Fruit fly (Drosophila melanogaster) whole organism, pupa: ENCODE measurements around the gene CG9130.

Experiments used
- CG10348 ChIP-seq: fragments of 200-800 bp; sonication (Bioruptor generic); IDR thresholded peaks from 2 replicates; pipeline ENCODE4 v1.3.6; 2022; ENCODE audit warnings: missing biosample characterization, missing genetic modification characterization
- CG12605 ChIP-seq: fragments of 200-800 bp; sonication (Bioruptor generic); IDR thresholded peaks from 2 replicates; pipeline ENCODE4 v1.3.6; 2022; ENCODE audit warnings: missing biosample characterization, missing genetic modification characterization
- CG13204 ChIP-seq: fragments of 200-800 bp; sonication (Bioruptor generic); optimal IDR thresholded peaks from 2 replicates; lab custom pipeline; 2018; ENCODE audit warnings: missing biosample characterization, mild to moderate bottlenecking, missing genetic modification characterization, moderate library complexity
- CG14655 ChIP-seq: fragments of 200-800 bp; sonication (Bioruptor generic); optimal IDR thresholded peaks from 3 replicates; lab custom pipeline; 2017; ENCODE audit warnings: mild to moderate bottlenecking, missing biosample characterization, missing genetic modification reagents, missing genetic modification characterization
- CG15710 ChIP-seq: fragments of 200-800 bp; sonication (Bioruptor generic); optimal IDR thresholded peaks from 2 replicates; lab custom pipeline; 2018; ENCODE audit warnings: missing biosample characterization, mild to moderate bottlenecking, missing genetic modification characterization, moderate library complexity
- CG17806 ChIP-seq: fragments of 200-800 bp; sonication (Bioruptor generic); optimal IDR thresholded peaks from 2 replicates; lab custom pipeline; 2018; ENCODE audit warnings: missing biosample characterization, mild to moderate bottlenecking, missing genetic modification characterization, moderate library complexity
- CG32121 ChIP-seq: fragments of 200-800 bp; sonication (Bioruptor generic); IDR thresholded peaks from 2 replicates; pipeline ENCODE4 v1.3.6; 2022; ENCODE audit warnings: missing biosample characterization, missing genetic modification characterization
- CG34367 ChIP-seq: fragments of 200-800 bp; sonication (Bioruptor generic); optimal IDR thresholded peaks from 2 replicates; lab custom pipeline; 2018; ENCODE audit warnings: missing biosample characterization, mild to moderate bottlenecking, missing genetic modification characterization
- CG4496 ChIP-seq: fragments of 200-800 bp; sonication (Bioruptor generic); IDR thresholded peaks from 3 replicates; pipeline ENCODE4 v1.3.6; 2022; ENCODE audit warnings: missing biosample characterization, missing genetic modification characterization
- CG8159 ChIP-seq: fragments of 200-800 bp; sonication (Bioruptor generic); optimal IDR thresholded peaks from 3 replicates; lab custom pipeline; 2018; ENCODE audit warnings: missing biosample characterization, mild to moderate bottlenecking, missing genetic modification characterization, moderate library complexity
- CG8301 ChIP-seq: fragments of 200-800 bp; sonication (Bioruptor generic); optimal IDR thresholded peaks from 2 replicates; lab custom pipeline; 2018; ENCODE audit warnings: missing biosample characterization, mild to moderate bottlenecking, missing genetic modification characterization
- CG9948 ChIP-seq: fragments of 200-800 bp; sonication (Bioruptor generic); optimal IDR thresholded peaks from 2 replicates; lab custom pipeline; 2018; ENCODE audit warnings: missing biosample characterization, mild to moderate bottlenecking, missing genetic modification characterization, moderate library complexity
- D1 ChIP-seq: fragments of 200-800 bp; sonication (Bioruptor generic); optimal IDR thresholded peaks from 2 replicates; lab custom pipeline; 2018; ENCODE audit warnings: missing biosample characterization, mild to moderate bottlenecking, missing genetic modification characterization, moderate library complexity
- EcR ChIP-seq: fragments of 200-800 bp; sonication (Bioruptor generic); optimal IDR thresholded peaks from 3 replicates; lab custom pipeline; 2019; ENCODE audit warnings: missing biosample characterization, missing genetic modification characterization, mild to moderate bottlenecking, moderate library complexity, missing genetic modification reagents
- Ets98B ChIP-seq: fragments of 200-800 bp; sonication (Bioruptor generic); IDR thresholded peaks from 2 replicates; pipeline ENCODE4 v1.3.6; 2022; ENCODE audit warnings: missing biosample characterization, missing genetic modification characterization
- Pif1A ChIP-seq: fragments of 200-800 bp; sonication (Bioruptor generic); optimal IDR thresholded peaks from 3 replicates; lab custom pipeline; 2016; ENCODE audit warnings: missing biosample characterization, missing genetic modification characterization
- Pif1B ChIP-seq: fragments of 200-800 bp; sonication (Bioruptor generic); optimal IDR thresholded peaks from 3 replicates; lab custom pipeline; 2016; ENCODE audit warnings: missing biosample characterization, missing genetic modification characterization
- Snoo ChIP-seq: fragments of 200-800 bp; sonication (Bioruptor generic); optimal IDR thresholded peaks from 3 replicates; lab custom pipeline; 2017; ENCODE audit warnings: missing biosample characterization, mild to moderate bottlenecking, missing genetic modification characterization, inconsistent platforms
- fd96Ca ChIP-seq: fragments of 200-800 bp; sonication (Bioruptor generic); IDR thresholded peaks from 3 replicates; pipeline ENCODE4 v1.3.6; 2022; ENCODE audit warnings: missing biosample characterization, missing genetic modification characterization
- gl ChIP-seq: fragments of 200-800 bp; sonication (Bioruptor generic); optimal IDR thresholded peaks from 2 replicates; lab custom pipeline; 2018; ENCODE audit warnings: missing biosample characterization, mild to moderate bottlenecking, missing genetic modification characterization
- rn ChIP-seq: fragments of 200-800 bp; sonication (Bioruptor generic); IDR thresholded peaks from 2 replicates; pipeline ENCODE4 v1.3.6; 2022; ENCODE audit warnings: missing biosample characterization, missing genetic modification characterization

CG9130 gene

DNA sequence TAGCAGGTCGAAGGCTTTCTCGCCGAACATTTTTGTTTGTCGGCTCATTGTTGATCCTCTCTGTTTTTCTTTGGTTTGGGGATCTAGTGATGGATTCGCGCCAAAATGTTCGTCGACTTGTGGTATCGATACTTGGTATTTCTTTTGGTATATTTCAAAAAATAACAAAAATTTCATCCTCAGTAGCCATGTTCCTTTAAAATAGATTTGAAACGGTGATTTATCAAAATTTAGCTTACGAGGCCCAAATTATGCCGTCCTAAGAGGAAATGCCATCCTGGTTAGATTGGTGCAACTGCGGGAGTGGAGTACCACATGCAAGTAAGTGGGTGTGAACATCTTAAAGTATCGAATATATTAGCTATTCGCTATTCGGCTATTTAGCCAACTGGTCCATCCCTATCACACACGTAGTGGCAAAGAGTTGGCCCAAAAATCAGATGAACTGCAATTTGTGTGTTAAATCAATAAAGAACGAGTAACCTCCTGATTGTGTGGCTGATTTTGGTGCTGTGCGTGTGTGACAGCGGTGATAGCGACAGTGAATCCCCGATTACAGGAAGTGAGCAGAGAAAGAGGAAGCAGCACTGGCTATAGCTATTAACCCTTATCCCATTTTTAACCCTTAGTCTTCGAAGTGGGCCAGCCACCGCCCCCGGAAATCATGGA is 4.1 kb upstream of the CG9130 start, which contains the start of the genes Psf1 and Sac1:
Gene Psf1, minus strand, starts transcription at position 51 of the 669 bp plus-strand sequence.
Gene Sac1, plus strand, starts transcription at position 191 of the 669 bp plus-strand sequence.
- no peak for TF ChIP-seq CG8301 (tag; lab: Kevin White, UChicago)
- 0 out of 2 replicates have a peak, but pooled peaks have one; percentile 13 for TF ChIP-seq rn (GFP tag; lab: Robert Waterston, UW)
- peak; percentile 1 for TF ChIP-seq CG34367 (tag; lab: Kevin White, UChicago)
- peak; percentile 51; the same call in 1 of the 3 replicates for TF ChIP-seq fd96Ca (GFP tag; lab: Robert Waterston, UW)
- TF ChIP-seq CG4496: 0 out of 3 replicates have a peak, but pooled peaks have one; percentile 47
- TF ChIP-seq CG8159 (tag; lab: Kevin White, UChicago): peak; percentile 19
- no peak for TF ChIP-seq Pif1B (GFP tag; lab: Kevin White, UChicago)
- peak; percentile 26 for TF ChIP-seq CG15710 (tag; lab: Kevin White, UChicago)

DNA sequence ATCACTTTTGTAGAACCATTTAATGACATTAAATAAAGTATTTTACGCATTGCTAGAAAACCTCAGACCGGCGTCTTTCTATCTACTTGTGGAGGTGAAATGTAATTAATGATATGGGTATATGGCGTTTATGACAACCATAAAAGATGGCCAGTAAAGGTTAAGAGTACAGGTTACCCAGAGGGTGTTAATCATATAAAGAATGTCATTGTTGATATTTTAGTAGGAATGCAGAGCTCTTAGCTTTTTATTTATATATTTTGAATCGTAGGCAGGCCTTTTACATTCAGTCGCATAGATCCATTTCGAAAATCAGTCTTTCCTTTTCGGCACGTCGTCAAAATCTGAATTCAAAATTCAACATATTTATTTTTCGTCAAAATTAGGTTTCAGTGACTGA is 1.4 kb upstream of the CG9130 start, which contains the start of gene Bfc:
Gene Bfc, plus strand, starts transcription at position 301 of the 400 bp plus-strand sequence.
- TF ChIP-seq rn (GFP tag; lab: Robert Waterston, UW): no peak
- no peak for TF ChIP-seq Snoo
- no peak for TF ChIP-seq CG13204
- TF ChIP-seq CG12605 (GFP tag; lab: Robert Waterston, UW): no peak
- TF ChIP-seq fd96Ca (GFP tag; lab: Robert Waterston, UW): no peak
- no peak for TF ChIP-seq CG9948 (tag; lab: Kevin White, UChicago)
- TF ChIP-seq CG8159 (tag; lab: Kevin White, UChicago): no peak
- TF ChIP-seq Pif1B (GFP tag; lab: Kevin White, UChicago): no peak
- no peak for TF ChIP-seq CG17806 (tag; lab: Kevin White, UChicago)
- TF ChIP-seq CG14655 (GFP tag; lab: Kevin White, UChicago): no peak
- TF ChIP-seq D1 (tag; lab: Kevin White, UChicago): no peak

DNA sequence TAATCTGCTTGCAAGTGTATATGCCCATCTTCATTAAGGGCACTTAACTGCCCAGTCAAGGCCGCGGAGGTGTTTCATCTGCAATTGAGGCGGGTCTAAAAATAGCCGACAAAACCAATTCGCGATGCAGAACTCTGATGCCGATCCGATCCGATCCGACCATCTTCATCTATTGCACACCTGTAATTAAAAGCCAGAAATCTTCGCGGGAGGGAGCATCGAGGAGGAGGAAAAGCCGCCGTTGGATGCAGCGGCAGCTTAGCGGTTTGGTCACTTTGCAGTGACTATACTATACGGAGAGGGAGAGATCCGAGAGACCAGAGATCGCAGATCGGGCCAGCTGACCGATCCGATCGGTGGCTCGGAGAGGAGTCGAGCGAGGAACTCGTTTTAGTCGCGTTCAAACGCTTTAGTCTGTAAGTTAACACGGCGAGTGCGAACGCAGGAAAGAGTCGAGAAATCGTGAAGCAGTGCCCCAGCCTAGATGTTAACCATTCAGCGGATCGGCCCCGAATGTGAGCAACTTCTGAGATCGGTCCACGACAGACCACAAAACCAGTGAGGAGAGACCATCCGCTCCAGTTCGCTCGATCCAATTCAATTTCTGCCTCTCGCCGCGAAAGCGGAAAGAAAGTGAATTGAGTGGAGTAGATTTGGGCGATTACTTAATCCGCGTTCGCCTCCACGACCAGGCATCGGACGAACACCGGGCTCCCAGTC is 4.4 kb downstream of the CG9130 start, which contains the start of gene tfc:
Gene tfc, plus strand, starts transcription at position 389 of the 720 bp plus-strand sequence.
- TF ChIP-seq fd96Ca (GFP tag; lab: Robert Waterston, UW) (peak; percentile 20; the same call in 1 of the 3 replicates), rn (GFP tag; lab: Robert Waterston, UW) (no peak), CG13204 (peak; percentile 66), Pif1B (GFP tag; lab: Kevin White, UChicago) (no peak), CG32121 (GFP tag; lab: Robert Waterston, UW) (no peak), Pif1A (GFP tag; lab: Kevin White, UChicago) (peak; percentile 29), D1 (tag; lab: Kevin White, UChicago) (no peak), CG17806 (tag; lab: Kevin White, UChicago) (no peak), CG34367 (tag; lab: Kevin White, UChicago) (no peak), CG12605 (GFP tag; lab: Robert Waterston, UW) (peak; percentile 49), CG9948 (tag; lab: Kevin White, UChicago) (no peak), EcR (peak; percentile 61), CG8159 (tag; lab: Kevin White, UChicago) (no peak), Ets98B (GFP tag; lab: Robert Waterston, UW) (peak; percentile 50; the same call in 1 of the 2 replicates), CG14655 (GFP tag; lab: Kevin White, UChicago) (no peak), Snoo (no peak)

DNA sequence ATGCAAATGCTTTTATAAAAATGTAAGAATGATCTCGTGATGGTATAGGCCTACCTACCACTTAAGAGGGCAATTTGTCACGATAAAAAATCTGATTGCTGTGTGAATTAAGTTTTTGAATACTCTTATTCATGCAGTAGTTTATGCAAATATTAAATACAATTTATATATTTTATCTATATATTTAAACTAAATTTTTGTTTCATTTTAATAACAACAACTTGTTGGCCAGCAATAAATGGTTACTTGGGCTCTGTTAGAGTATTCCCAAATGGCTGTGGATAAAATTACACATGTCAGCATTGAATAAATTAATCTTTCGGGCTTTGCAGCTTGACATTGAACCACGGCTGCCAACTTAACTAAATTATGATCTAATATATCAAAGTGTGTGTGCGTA is 6.7 kb downstream of the CG9130 start:
- TF ChIP-seq CG9948 (tag; lab: Kevin White, UChicago): no peak
- TF ChIP-seq CG34367 (tag; lab: Kevin White, UChicago): no peak
- no peak for TF ChIP-seq D1 (tag; lab: Kevin White, UChicago)
- no peak for TF ChIP-seq Pif1B (GFP tag; lab: Kevin White, UChicago)
- TF ChIP-seq EcR: no peak
- no peak for TF ChIP-seq CG14655 (GFP tag; lab: Kevin White, UChicago)
- no peak for TF ChIP-seq CG10348 (GFP tag; lab: Robert Waterston, UW)
- TF ChIP-seq rn (GFP tag; lab: Robert Waterston, UW): no peak
- TF ChIP-seq Pif1A (GFP tag; lab: Kevin White, UChicago): no peak
- TF ChIP-seq CG13204: no peak
- no peak for TF ChIP-seq Snoo

DNA sequence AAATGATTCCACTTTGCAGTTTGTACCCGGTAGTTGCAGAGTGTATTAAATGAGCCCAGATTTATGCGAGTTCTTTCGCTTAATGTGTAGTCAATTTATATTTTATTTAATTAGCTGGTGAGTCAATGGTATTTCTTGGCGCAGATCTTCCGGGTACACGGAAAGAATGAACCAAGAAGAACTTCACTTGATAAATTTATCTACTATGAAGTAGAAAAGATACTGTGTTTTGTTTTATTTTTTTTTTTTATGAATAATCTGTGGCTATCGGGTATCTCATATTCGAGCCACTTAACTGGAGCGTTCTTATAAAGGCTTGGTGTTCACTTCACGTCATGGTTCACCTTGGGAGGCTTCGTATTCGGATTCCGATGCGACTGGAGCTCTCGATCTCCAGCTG is 13.2 kb downstream of the CG9130 start:
- peak; percentile 69 for TF ChIP-seq CG14655 (GFP tag; lab: Kevin White, UChicago)
- peak; percentile 25 for TF ChIP-seq CG9948 (tag; lab: Kevin White, UChicago)
- no peak for TF ChIP-seq gl (tag; lab: Kevin White, UChicago)
- peak; percentile 33 for TF ChIP-seq CG8301 (tag; lab: Kevin White, UChicago)
- no peak for TF ChIP-seq EcR
- no peak for TF ChIP-seq Ets98B (GFP tag; lab: Robert Waterston, UW)
- peak; percentile 50 for TF ChIP-seq Pif1A (GFP tag; lab: Kevin White, UChicago)
- peak; percentile 25 for TF ChIP-seq CG8159 (tag; lab: Kevin White, UChicago)
- no peak for TF ChIP-seq CG17806 (tag; lab: Kevin White, UChicago)
- TF ChIP-seq CG12605 (GFP tag; lab: Robert Waterston, UW): no peak
- TF ChIP-seq Pif1B (GFP tag; lab: Kevin White, UChicago): peak; percentile 57
- peak; percentile 7 for TF ChIP-seq Snoo
